Worm (Caenorhabditis elegans) whole organism, L1 larva: Measurements from ENCODE around the gene srh-83.

Source experiments
- C04F5.9 ChIP-seq: sonication (generic microtip); optimal IDR thresholded peaks from 2 replicates; lab custom pipeline; 2016; ENCODE audit warnings: missing genetic modification characterization, missing compliant biosample characterization
- ama-1 ChIP-seq: fragments of 150-350 bp; optimal IDR thresholded peaks from 2 replicates; lab custom pipeline; 2014
- lsy-2 ChIP-seq, 2 experiments: fragments of 150-350 bp; optimal IDR thresholded peaks; 2 replicates each; lab custom pipeline; 2014; ENCODE audit warnings: missing biosample characterization in 2 of 2, missing genetic modification characterization in 2 of 2

DNA sequence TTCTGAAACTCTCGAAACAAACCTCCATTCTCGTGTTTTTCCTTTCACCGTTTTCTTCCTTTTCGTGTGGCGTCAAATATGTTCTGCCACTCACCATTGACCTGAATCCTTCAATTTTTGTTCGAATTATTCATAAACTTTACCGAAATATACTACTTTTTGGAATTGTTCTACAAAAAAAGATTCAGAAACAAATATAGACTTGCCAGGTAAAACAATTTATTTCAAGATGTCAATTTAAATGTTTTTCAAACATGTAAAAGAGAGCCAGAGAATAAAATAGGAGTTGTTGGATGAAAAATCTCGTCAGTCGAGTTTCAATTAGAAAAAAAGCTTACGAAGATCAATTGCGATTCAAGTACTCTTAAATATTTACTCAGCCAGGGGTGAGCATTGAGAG lies 29.3 kb downstream of the srh-83 start, which contains the start of gene F09G2.8:
- TF ChIP-seq lsy-2 (tag; optimal IDR thresholded peaks at IDR 0.05; lab: Kevin White, UChicago), result no peak
- no peak for TF ChIP-seq C04F5.9 (tag; lab: Kevin White, UChicago)
- no peak for TF ChIP-seq ama-1 (lab: Kevin White, UChicago)
